Fruit fly (Drosophila melanogaster) whole organism, embryonic: ENCODE data around the gene CG9550.

Experiments
- BtbVII ChIP-seq: fragments of 200-800 bp; sonication (Bioruptor generic); optimal IDR thresholded peaks from 3 replicates; lab custom pipeline; 2017; ENCODE audit warnings: missing biosample characterization, mild to moderate bottlenecking, missing genetic modification characterization
- CG11093 ChIP-seq: fragments of 200-800 bp; sonication (Bioruptor generic); IDR thresholded peaks from 3 replicates; pipeline ENCODE4 v1.3.6; 2022; ENCODE audit warnings: missing biosample characterization, missing genetic modification characterization
- CG11456 ChIP-seq: fragments of 200-800 bp; sonication (Bioruptor generic); IDR thresholded peaks from 3 replicates; pipeline ENCODE4 v1.3.6; 2022; ENCODE audit warnings: missing biosample characterization, missing genetic modification characterization
- CG11504 ChIP-seq: fragments of 200-800 bp; sonication (Bioruptor generic); optimal IDR thresholded peaks from 3 replicates; lab custom pipeline; 2019; ENCODE audit warnings: missing biosample characterization, mild to moderate bottlenecking, missing genetic modification characterization, moderate library complexity
- CG12299 ChIP-seq: fragments of 200-800 bp; sonication (Bioruptor generic); optimal IDR thresholded peaks from 2 replicates; lab custom pipeline; 2018; ENCODE audit warnings: missing biosample characterization, mild to moderate bottlenecking, missing genetic modification characterization
- CG13894 ChIP-seq: fragments of 200-800 bp; sonication (Bioruptor generic); optimal IDR thresholded peaks from 3 replicates; lab custom pipeline; 2018; ENCODE audit warnings: missing biosample characterization, mild to moderate bottlenecking, missing genetic modification characterization, moderate library complexity
- CG14050 ChIP-seq: fragments of 200-800 bp; sonication (Bioruptor generic); IDR thresholded peaks from 3 replicates; pipeline ENCODE4 v1.3.6; 2022; ENCODE audit warnings: missing biosample characterization, missing genetic modification characterization
- CG15601 ChIP-seq: fragments of 200-800 bp; sonication (Bioruptor generic); optimal IDR thresholded peaks from 3 replicates; lab custom pipeline; 2019; ENCODE audit warnings: missing biosample characterization, mild to moderate bottlenecking, missing genetic modification characterization, moderate library complexity
- CG16779 ChIP-seq: fragments of 200-800 bp; sonication (Bioruptor generic); IDR thresholded peaks from 2 replicates; pipeline ENCODE4 v1.3.6; 2022; ENCODE audit warnings: missing biosample characterization, missing genetic modification characterization
- CG17568 ChIP-seq: fragments of 200-800 bp; sonication (Bioruptor generic); optimal IDR thresholded peaks from 2 replicates; lab custom pipeline; 2018; ENCODE audit warnings: missing biosample characterization, mild to moderate bottlenecking, missing genetic modification characterization, moderate library complexity
- CG17829 ChIP-seq: fragments of 200-800 bp; optimal IDR thresholded peaks from 2 replicates; lab custom pipeline; 2019; ENCODE audit warnings: missing biosample characterization, mild to moderate bottlenecking, missing genetic modification characterization, moderate library complexity
- CG17912 ChIP-seq: fragments of 200-800 bp; sonication (Bioruptor generic); optimal IDR thresholded peaks from 2 replicates; lab custom pipeline; 2018; ENCODE audit warnings: missing biosample characterization, mild to moderate bottlenecking, missing genetic modification characterization
- CG1792 ChIP-seq: fragments of 200-800 bp; sonication (Bioruptor generic); optimal IDR thresholded peaks from 2 replicates; lab custom pipeline; 2016; ENCODE audit warnings: missing biosample characterization, missing genetic modification characterization
- CG18619 ChIP-seq: fragments of 200-800 bp; sonication (Bioruptor generic); optimal IDR thresholded peaks from 3 replicates; lab custom pipeline; 2017; ENCODE audit warnings: missing biosample characterization, mild to moderate bottlenecking, missing genetic modification characterization
- CG2129 ChIP-seq: fragments of 200-800 bp; sonication (Bioruptor generic); IDR thresholded peaks from 2 replicates; pipeline ENCODE4 v1.3.6; 2022; ENCODE audit warnings: missing biosample characterization, missing genetic modification characterization; ENCODE audit not compliant: partially characterized antibody
- CG4360 ChIP-seq: fragments of 200-800 bp; sonication (Bioruptor generic); IDR thresholded peaks from 2 replicates; pipeline ENCODE4 v1.3.6; 2022; ENCODE audit warnings: missing biosample characterization, missing genetic modification characterization
- CG4707 ChIP-seq: fragments of 200-800 bp; sonication (Bioruptor generic); optimal IDR thresholded peaks from 2 replicates; lab custom pipeline; 2018; ENCODE audit warnings: missing biosample characterization, mild to moderate bottlenecking, missing genetic modification characterization, moderate library complexity
- CG7372 ChIP-seq: fragments of 200-800 bp; sonication (Bioruptor generic); IDR thresholded peaks from 2 replicates; pipeline ENCODE4 v1.3.6; 2022; ENCODE audit warnings: missing biosample characterization, missing genetic modification characterization
- CG7786 ChIP-seq: fragments of 200-800 bp; sonication (Bioruptor generic); optimal IDR thresholded peaks from 2 replicates; lab custom pipeline; 2016; ENCODE audit warnings: missing biosample characterization, missing genetic modification characterization
- CG9437 ChIP-seq: fragments of 200-800 bp; sonication (Bioruptor generic); optimal IDR thresholded peaks from 2 replicates; lab custom pipeline; 2018; ENCODE audit warnings: missing biosample characterization, mild to moderate bottlenecking, missing genetic modification characterization
- CG9797 ChIP-seq: fragments of 200-800 bp; sonication (Bioruptor generic); optimal IDR thresholded peaks from 3 replicates; lab custom pipeline; 2018; ENCODE audit warnings: missing biosample characterization, mild to moderate bottlenecking, missing genetic modification characterization
- CHES-1-like ChIP-seq: fragments of 200-800 bp; sonication (Bioruptor generic); optimal IDR thresholded peaks from 2 replicates; lab custom pipeline; 2016; ENCODE audit warnings: missing biosample characterization, missing genetic modification characterization
- Camta ChIP-seq: fragments of 200-800 bp; sonication (Bioruptor generic); optimal IDR thresholded peaks from 2 replicates; lab custom pipeline; 2016; ENCODE audit warnings: missing biosample characterization, missing genetic modification characterization
- D ChIP-seq, 2 experiments: fragments of 200-800 bp in 1 of 2; fragments of >200 bp in 1 of 2; sonication (Bioruptor generic) in 1 of 2; optimal IDR thresholded peaks; 2 replicates in 1 of 2; 3 replicates in 1 of 2; lab custom pipeline; 2017; ENCODE audit warnings: mild to moderate bottlenecking in 1 of 2, missing biosample characterization in 1 of 2, missing genetic modification characterization in 1 of 2, missing genetic modification reagents in 1 of 2
- HLH3B ChIP-seq: fragments of 200-800 bp; sonication (Bioruptor generic); IDR thresholded peaks from 2 replicates; pipeline ENCODE4 v1.3.6; 2022; ENCODE audit warnings: missing biosample characterization, missing genetic modification characterization
- HLHmδ ChIP-seq: fragments of 200-800 bp; sonication (Bioruptor generic); optimal IDR thresholded peaks from 2 replicates; lab custom pipeline; 2018; ENCODE audit warnings: missing biosample characterization, mild to moderate bottlenecking, missing genetic modification characterization, moderate library complexity
- HmgZ ChIP-seq: fragments of 200-800 bp; sonication (Bioruptor generic); optimal IDR thresholded peaks from 2 replicates; lab custom pipeline; 2018; ENCODE audit warnings: missing biosample characterization, mild to moderate bottlenecking, missing genetic modification characterization
- Kr ChIP-seq: fragments of 200-800 bp; sonication (Bioruptor generic); optimal IDR thresholded peaks from 2 replicates; lab custom pipeline; 2017; ENCODE audit warnings: missing biosample characterization, mild to moderate bottlenecking, missing genetic modification characterization
- Mad ChIP-seq: fragments of 200-800 bp; sonication (Bioruptor generic); optimal IDR thresholded peaks from 2 replicates; lab custom pipeline; 2016; ENCODE audit warnings: missing biosample characterization, missing genetic modification characterization
- Max ChIP-seq: fragments of 200-800 bp; sonication (Bioruptor generic); optimal IDR thresholded peaks from 2 replicates; lab custom pipeline; 2016; ENCODE audit warnings: missing biosample characterization, mild to moderate bottlenecking, missing genetic modification characterization
- Oaz ChIP-seq: fragments of 200-800 bp; sonication (Bioruptor generic); IDR thresholded peaks from 2 replicates; pipeline ENCODE4 v1.3.6; 2022; ENCODE audit warnings: missing biosample characterization, missing genetic modification characterization
- Side ChIP-seq: fragments of 200-800 bp; sonication (Bioruptor generic); optimal IDR thresholded peaks from 2 replicates; lab custom pipeline; 2016; ENCODE audit warnings: missing biosample characterization, missing genetic modification characterization
- Xbp1 ChIP-seq: fragments of 200-800 bp; sonication (Bioruptor generic); optimal IDR thresholded peaks from 3 replicates; lab custom pipeline; 2016; ENCODE audit warnings: missing biosample characterization, mild to moderate bottlenecking, missing genetic modification characterization
- Xrp1 ChIP-seq: fragments of 200-800 bp; sonication (Bioruptor generic); IDR thresholded peaks from 2 replicates; pipeline ENCODE4 v1.3.6; 2022; ENCODE audit warnings: missing biosample characterization, missing genetic modification characterization
- abd-A ChIP-seq: fragments of 200-800 bp; sonication (Bioruptor generic); optimal IDR thresholded peaks from 3 replicates; lab custom pipeline; 2019; ENCODE audit warnings: missing biosample characterization, mild to moderate bottlenecking, missing genetic modification characterization, moderate library complexity
- al ChIP-seq: fragments of 200-800 bp; sonication (Bioruptor generic); IDR thresholded peaks from 2 replicates; pipeline ENCODE4 v1.3.6; 2022; ENCODE audit warnings: missing biosample characterization, missing genetic modification characterization
- amos ChIP-seq: fragments of 200-800 bp; sonication (Bioruptor generic); IDR thresholded peaks from 2 replicates; pipeline ENCODE4 v1.3.6; 2022; ENCODE audit warnings: missing biosample characterization, missing genetic modification characterization; ENCODE audit not compliant: partially characterized antibody
- aop ChIP-seq: fragments of 200-800 bp; sonication (Bioruptor generic); IDR thresholded peaks from 2 replicates; pipeline ENCODE4 v1.3.6; 2022; ENCODE audit warnings: missing biosample characterization, missing genetic modification characterization
- caup ChIP-seq: fragments of 200-800 bp; sonication (Bioruptor generic); optimal IDR thresholded peaks from 3 replicates; lab custom pipeline; 2017; ENCODE audit warnings: missing biosample characterization, mild to moderate bottlenecking, missing genetic modification characterization, moderate library complexity; ENCODE audit not compliant: severe bottlenecking
- da ChIP-seq: fragments of 200-800 bp; sonication (Bioruptor generic); optimal IDR thresholded peaks from 2 replicates; lab custom pipeline; 2016; ENCODE audit warnings: missing biosample characterization, missing genetic modification characterization
- gcm ChIP-seq: fragments of 200-800 bp; sonication (Bioruptor generic); optimal IDR thresholded peaks from 2 replicates; lab custom pipeline; 2019; ENCODE audit warnings: missing biosample characterization, mild to moderate bottlenecking, missing genetic modification characterization, moderate library complexity
- ind ChIP-seq: fragments of 200-800 bp; sonication (Bioruptor generic); optimal IDR thresholded peaks from 3 replicates; lab custom pipeline; 2016; ENCODE audit warnings: missing biosample characterization, missing genetic modification characterization
- klu ChIP-seq: fragments of 200-800 bp; sonication (Bioruptor generic); IDR thresholded peaks from 2 replicates; pipeline ENCODE4 v1.3.6; 2022; ENCODE audit warnings: missing biosample characterization, missing genetic modification characterization
- kni ChIP-seq: fragments of 200-800 bp; sonication (Bioruptor generic); optimal IDR thresholded peaks from 3 replicates; lab custom pipeline; 2017; ENCODE audit warnings: mild to moderate bottlenecking, missing biosample characterization, missing genetic modification reagents, missing genetic modification characterization
- pho ChIP-seq: fragments of 200-800 bp; sonication (Bioruptor generic); optimal IDR thresholded peaks from 2 replicates; lab custom pipeline; 2016; ENCODE audit warnings: missing biosample characterization, missing genetic modification characterization
- stwl ChIP-seq: fragments of 200-800 bp; sonication (Bioruptor generic); optimal IDR thresholded peaks from 3 replicates; lab custom pipeline; 2018; ENCODE audit warnings: missing biosample characterization, mild to moderate bottlenecking, missing genetic modification characterization, moderate library complexity
- sug ChIP-seq: fragments of 200-800 bp; optimal IDR thresholded peaks from 2 replicates; lab custom pipeline; 2019; ENCODE audit warnings: missing biosample characterization, mild to moderate bottlenecking, missing genetic modification characterization, moderate library complexity
- tio ChIP-seq: fragments of 200-800 bp; sonication (Bioruptor generic); optimal IDR thresholded peaks from 2 replicates; lab custom pipeline; 2017; ENCODE audit warnings: missing biosample characterization, missing genetic modification characterization, inconsistent platforms
- ttk ChIP-seq: fragments of 200-800 bp; sonication (Bioruptor generic); IDR thresholded peaks from 2 replicates; pipeline ENCODE4 v2.1.2; 2022; ENCODE audit warnings: missing biosample characterization, missing genetic modification characterization

Gene CG9550

DNA sequence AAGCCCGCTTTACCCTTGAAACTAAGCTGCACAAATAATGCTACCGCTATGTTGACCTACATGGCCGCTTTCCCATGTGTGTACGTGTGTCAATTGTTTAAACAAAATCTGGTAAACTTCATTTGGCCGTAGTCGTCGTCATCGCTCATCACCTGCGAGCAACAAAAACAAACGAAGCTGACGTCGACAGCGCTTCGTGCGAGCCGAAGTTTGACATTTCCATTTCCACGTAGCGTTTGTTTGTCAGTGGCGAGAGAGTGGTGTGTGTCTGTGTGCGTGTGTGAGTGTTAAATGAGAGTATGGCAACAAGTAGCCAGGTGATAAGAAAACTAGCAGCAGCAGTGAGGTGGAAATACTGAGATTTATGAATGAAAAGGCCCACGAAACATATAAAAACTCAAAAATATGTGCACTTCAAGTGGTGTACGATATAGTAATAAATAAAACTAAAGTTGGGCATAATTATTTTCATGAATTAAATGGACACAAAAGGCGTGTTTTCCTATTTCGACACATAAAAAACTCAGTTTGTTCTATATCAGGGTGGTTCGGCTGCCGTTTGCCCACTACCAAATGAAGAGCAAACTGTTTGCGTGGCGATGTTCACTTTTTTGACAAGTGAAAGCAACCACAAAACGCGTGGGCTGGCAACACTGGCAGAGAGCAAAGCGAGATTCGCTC is 17.5 kb upstream of the CG9550 start:
- TF ChIP-seq ttk (GFP tag; lab: Robert Waterston, UW) (no peak), HmgZ (tag; lab: Kevin White, UChicago) (peak; percentile 77), Mad (GFP tag; lab: Kevin White, UChicago) (no peak), CG1792 (GFP tag; lab: Kevin White, UChicago) (no peak), amos (GFP tag; lab: Robert Waterston, UW) (no peak; the same call in 1 of the 2 replicates), D (optimal IDR thresholded peaks at IDR 0.05; lab: Kevin White, UChicago) (no peak), D (GFP tag; optimal IDR thresholded peaks at IDR 0.05; lab: Kevin White, UChicago) (peak; percentile 20), CG7372 (GFP tag; lab: Robert Waterston, UW) (no peak), klu (GFP tag; lab: Robert Waterston, UW) (no peak), BtbVII (GFP tag; lab: Kevin White, UChicago) (peak; percentile 74), CG9797 (GFP tag; lab: Kevin White, UChicago) (no peak), Oaz (GFP tag; lab: Robert Waterston, UW) (no peak), CG9437 (GFP tag; lab: Kevin White, UChicago) (no peak), CG4360 (GFP tag; lab: Robert Waterston, UW) (peak; percentile 23; the same call in 1 of the 2 replicates), CG14050 (GFP tag; lab: Robert Waterston, UW) (no peak), aop (GFP tag; lab: Robert Waterston, UW) (no peak), Xbp1 (GFP tag; lab: Kevin White, UChicago) (peak; percentile 27), kni (GFP tag; lab: Kevin White, UChicago) (peak; percentile 70), pho (peak; percentile 19), HLH3B (GFP tag; lab: Robert Waterston, UW) (no peak), Kr (GFP tag; lab: Kevin White, UChicago) (no peak), ind (peak; percentile 9), HLHmδ (GFP tag; lab: Kevin White, UChicago) (peak; percentile 34), CHES-1-like (peak; percentile 39), abd-A (tag; lab: Kevin White, UChicago) (peak; percentile 62), CG11504 (peak; percentile 85), da (no peak), sug (tag; lab: Kevin White, UChicago) (peak; percentile 66), CG17568 (peak; percentile 75), CG11093 (GFP tag; lab: Robert Waterston, UW) (no peak), stwl (tag; lab: Kevin White, UChicago) (peak; percentile 33), CG17912 (GFP tag; lab: Kevin White, UChicago) (peak; percentile 65), Max (no peak), CG15601 (peak; percentile 66), al (GFP tag; lab: Robert Waterston, UW) (no peak), CG16779 (GFP tag; lab: Robert Waterston, UW) (no peak), Side (GFP tag; lab: Kevin White, UChicago) (no peak), CG7786 (GFP tag; lab: Kevin White, UChicago) (no peak), CG17829 (tag; lab: Kevin White, UChicago) (no peak), CG13894 (tag; lab: Kevin White, UChicago) (peak; percentile 17), Xrp1 (GFP tag; lab: Robert Waterston, UW) (peak; percentile 20; the same call in 1 of the 2 replicates), gcm (GFP tag; lab: Kevin White, UChicago) (no peak), tio (GFP tag; lab: Kevin White, UChicago) (no peak), CG11456 (GFP tag; lab: Robert Waterston, UW) (peak; percentile 54; the same call in 1 of the 3 replicates), CG12299 (tag; lab: Kevin White, UChicago) (peak; percentile 63), CG4707 (GFP tag; lab: Kevin White, UChicago) (peak; percentile 49), CG2129 (GFP tag; lab: Robert Waterston, UW) (no peak), caup (peak; percentile 77), CG18619 (GFP tag; lab: Kevin White, UChicago) (peak; percentile 34), Camta (GFP tag; lab: Kevin White, UChicago) (no peak)
